Worm (Caenorhabditis elegans) whole organism, L4 larva: ENCODE results near the gene pap-2.
A peak's percentile ranks its signal among the peaks of the same experiment; 100 is the strongest.

Experiments used
- F26F4.8 ChIP-seq: fragments of 200-800 bp; sonication (Bioruptor generic); conservative IDR thresholded peaks from 2 replicates; pipeline ENCODE4 v1.3.6; 2022; ENCODE audit warnings: missing genetic modification characterization, missing compliant biosample characterization
- F44E2.7 ChIP-seq: fragments of 200-800 bp; sonication (Bioruptor generic); IDR thresholded peaks from 2 replicates; pipeline ENCODE4 v2.1.2; 2022; ENCODE audit warnings: missing genetic modification characterization, missing compliant biosample characterization
- F49E8.2 ChIP-seq: sonication (generic microtip); optimal IDR thresholded peaks from 2 replicates; lab custom pipeline; 2016; ENCODE audit warnings: missing compliant biosample characterization, mild to moderate bottlenecking, missing genetic modification characterization, borderline replicate concordance
- R02D3.7 ChIP-seq: fragments of 150-350 bp; sonication (generic microtip); optimal IDR thresholded peaks from 3 replicates; lab custom pipeline; 2014; ENCODE audit warnings: missing biosample characterization, missing genetic modification characterization
- T26A8.4 ChIP-seq: fragments of 200-800 bp; sonication (Bioruptor generic); IDR thresholded peaks from 2 replicates; pipeline ENCODE4 v1.3.6; 2022; ENCODE audit warnings: missing genetic modification characterization, missing compliant biosample characterization
- Y105C5A.15 ChIP-seq: fragments of 200-800 bp; sonication (Bioruptor generic); IDR thresholded peaks from 2 replicates; pipeline ENCODE4 v1.3.6; 2022; ENCODE audit warnings: missing genetic modification characterization, missing compliant biosample characterization
- Y48G9A.11 ChIP-seq: fragments of 200-800 bp; sonication (Bioruptor generic); IDR thresholded peaks from 2 replicates; pipeline ENCODE4 v1.3.6; 2022; ENCODE audit warnings: missing genetic modification reagents, missing genetic modification characterization, missing compliant biosample characterization
- Y5F2A.4 ChIP-seq: fragments of 200-800 bp; sonication (Bioruptor generic); optimal IDR thresholded peaks from 2 replicates; lab custom pipeline; 2018; ENCODE audit warnings: mild to moderate bottlenecking, missing genetic modification characterization, missing compliant biosample characterization
- ZK337.2 ChIP-seq: fragments of 200-800 bp; sonication (Bioruptor generic); IDR thresholded peaks from 2 replicates; pipeline ENCODE4 v1.3.6; 2022; ENCODE audit warnings: missing genetic modification reagents, missing genetic modification characterization, missing compliant biosample characterization
- ZK546.5 ChIP-seq, 2 experiments: sonication (generic microtip); optimal IDR thresholded peaks; 2 replicates each; lab custom pipeline; 2017; ENCODE audit warnings: missing biosample characterization in 2 of 2, missing genetic modification characterization in 2 of 2
- aha-1 ChIP-seq: fragments of 150-350 bp; peaks from one replicate; lab custom pipeline; 2014; ENCODE audit warnings: missing biosample characterization, missing genetic modification characterization
- ceh-20 ChIP-seq: fragments of 200-800 bp; sonication (Bioruptor generic); IDR thresholded peaks from 2 replicates; pipeline ENCODE4 v1.3.6; 2022; ENCODE audit warnings: missing genetic modification reagents, missing genetic modification characterization, missing compliant biosample characterization
- ceh-44 ChIP-seq: fragments of 200-800 bp; sonication (Bioruptor generic); IDR thresholded peaks from 2 replicates; pipeline ENCODE4 v1.3.6; 2022; ENCODE audit warnings: missing genetic modification reagents, missing genetic modification characterization, missing compliant biosample characterization
- ceh-62 ChIP-seq: sonication (generic microtip); optimal IDR thresholded peaks from 2 replicates; lab custom pipeline; 2017; ENCODE audit warnings: missing biosample characterization, missing genetic modification characterization
- ctbp-1 ChIP-seq: fragments of 200-800 bp; sonication (Bioruptor generic); IDR thresholded peaks from 2 replicates; pipeline ENCODE4 v1.3.6; 2022; ENCODE audit warnings: missing genetic modification reagents, missing genetic modification characterization, missing compliant biosample characterization
- daf-16 ChIP-seq, 3 experiments: sonication (generic microtip); optimal IDR thresholded peaks; 2 replicates each; lab custom pipeline; 2016 to 2017; ENCODE audit warnings: missing genetic modification characterization in 3 of 3, missing genetic modification reagents in 3 of 3, mild to moderate bottlenecking in 2 of 3, missing compliant biosample characterization in 2 of 3, missing biosample characterization in 1 of 3, moderate library complexity in 1 of 3
- daf-8 ChIP-seq: fragments of 200-800 bp; sonication (Bioruptor generic); IDR thresholded peaks from 2 replicates; pipeline ENCODE4 v1.3.6; 2022; ENCODE audit warnings: missing genetic modification characterization, missing compliant biosample characterization
- dmd-6 ChIP-seq: fragments of 200-800 bp; sonication (Bioruptor generic); IDR thresholded peaks from 2 replicates; pipeline ENCODE4 v1.3.6; 2022; ENCODE audit warnings: missing genetic modification reagents, missing genetic modification characterization, missing compliant biosample characterization
- dmd-8 ChIP-seq: fragments of 200-800 bp; sonication (Bioruptor generic); IDR thresholded peaks from 2 replicates; pipeline ENCODE4 v1.3.6; 2022; ENCODE audit warnings: missing genetic modification characterization, missing compliant biosample characterization
- dmd-9 ChIP-seq: fragments of 200-800 bp; sonication (Bioruptor generic); IDR thresholded peaks from 2 replicates; pipeline ENCODE4 v1.3.6; 2022; ENCODE audit warnings: missing genetic modification reagents, missing genetic modification characterization, missing compliant biosample characterization
- egl-43 ChIP-seq: fragments of 200-800 bp; sonication (Bioruptor generic); IDR thresholded peaks from 2 replicates; pipeline ENCODE4 v1.3.6; 2022; ENCODE audit warnings: missing genetic modification reagents, missing genetic modification characterization, missing compliant biosample characterization
- gei-8 ChIP-seq: fragments of 200-800 bp; sonication (Bioruptor generic); optimal IDR thresholded peaks from 2 replicates; lab custom pipeline; 2018; ENCODE audit warnings: mild to moderate bottlenecking, missing genetic modification characterization, missing compliant biosample characterization
- hif-1 ChIP-seq, 2 experiments: sonication (generic microtip); optimal IDR thresholded peaks; 2 replicates each; lab custom pipeline; 2016 to 2017; ENCODE audit warnings: missing compliant biosample characterization in 2 of 2, missing genetic modification characterization in 2 of 2, missing genetic modification reagents in 2 of 2, missing genotype in 2 of 2, mild to moderate bottlenecking in 1 of 2
- hlh-11 ChIP-seq: fragments of 200-800 bp; sonication (Bioruptor generic); optimal IDR thresholded peaks from 2 replicates; lab custom pipeline; 2018; ENCODE audit warnings: mild to moderate bottlenecking, missing genetic modification characterization, missing compliant biosample characterization
- jun-1 ChIP-seq: fragments of 150-350 bp; optimal IDR thresholded peaks from 2 replicates; lab custom pipeline; 2014; ENCODE audit warnings: missing biosample characterization, missing genetic modification reagents, missing genetic modification characterization
- lin-1 ChIP-seq: fragments of 200-800 bp; sonication (Bioruptor generic); IDR thresholded peaks from 2 replicates; pipeline ENCODE4 v1.3.6; 2022; ENCODE audit warnings: missing genetic modification reagents, missing genetic modification characterization, missing compliant biosample characterization
- lin-15B ChIP-seq: fragments of 150-350 bp; sonication (generic microtip); optimal IDR thresholded peaks from 3 replicates; lab custom pipeline; 2014; ENCODE audit warnings: missing biosample characterization, missing genetic modification characterization
- lin-38 ChIP-seq: fragments of 200-800 bp; sonication (Bioruptor generic); IDR thresholded peaks from 2 replicates; pipeline ENCODE4 v1.3.6; 2022; ENCODE audit warnings: missing genetic modification reagents, missing genetic modification characterization, missing compliant biosample characterization
- mdt-29 ChIP-seq: fragments of 200-800 bp; sonication (Bioruptor generic); IDR thresholded peaks from 2 replicates; pipeline ENCODE4 v1.3.6; 2022; ENCODE audit warnings: missing genetic modification reagents, missing genetic modification characterization, missing compliant biosample characterization
- mep-1 ChIP-seq: fragments of 150-350 bp; sonication (generic microtip); optimal IDR thresholded peaks from 3 replicates; lab custom pipeline; 2014; ENCODE audit warnings: missing biosample characterization, missing genetic modification characterization
- mes-2 ChIP-seq: sonication (generic microtip); optimal IDR thresholded peaks from 2 replicates; lab custom pipeline; 2016; ENCODE audit warnings: missing genotype, mild to moderate bottlenecking, missing genetic modification characterization, missing compliant biosample characterization; ENCODE audit not compliant: poor library complexity, severe bottlenecking
- mxl-2 ChIP-seq: fragments of 200-800 bp; sonication (Bioruptor generic); conservative IDR thresholded peaks from 2 replicates; pipeline ENCODE4 v1.3.6; 2022; ENCODE audit warnings: missing genetic modification reagents, missing genetic modification characterization, missing compliant biosample characterization
- mxl-3 ChIP-seq: fragments of 200-800 bp; sonication (Bioruptor generic); optimal IDR thresholded peaks from 2 replicates; lab custom pipeline; 2018; ENCODE audit warnings: mild to moderate bottlenecking, missing genetic modification characterization, missing compliant biosample characterization
- nhr-10 ChIP-seq: fragments of 150-350 bp; optimal IDR thresholded peaks from 2 replicates; lab custom pipeline; 2014; ENCODE audit warnings: missing biosample characterization, missing genetic modification characterization
- nhr-111 ChIP-seq: fragments of 200-800 bp; sonication (Bioruptor generic); optimal IDR thresholded peaks from 2 replicates; lab custom pipeline; 2018; ENCODE audit warnings: mild to moderate bottlenecking, missing genetic modification characterization, missing compliant biosample characterization
- nhr-237 ChIP-seq: sonication (generic microtip); optimal IDR thresholded peaks from 2 replicates; lab custom pipeline; 2017; ENCODE audit warnings: missing biosample characterization, missing genetic modification characterization
- nhr-25 ChIP-seq: sonication (generic microtip); optimal IDR thresholded peaks from 2 replicates; lab custom pipeline; 2017; ENCODE audit warnings: missing genetic modification characterization, mild to moderate bottlenecking, missing compliant biosample characterization, antibody characterized with exemption, moderate library complexity, borderline replicate concordance; ENCODE audit not compliant: insufficient read depth
- nhr-41 ChIP-seq: fragments of 200-800 bp; sonication (Bioruptor generic); IDR thresholded peaks from 2 replicates; pipeline ENCODE4 v1.3.6; 2022; ENCODE audit warnings: missing genetic modification reagents, missing genetic modification characterization, missing compliant biosample characterization
- nhr-76 ChIP-seq: fragments of 150-350 bp; optimal IDR thresholded peaks from 2 replicates; lab custom pipeline; 2014; ENCODE audit warnings: missing biosample characterization, missing genetic modification characterization
- pqm-1 ChIP-seq: sonication (generic microtip); optimal IDR thresholded peaks from 2 replicates; lab custom pipeline; 2017; ENCODE audit warnings: missing biosample characterization, missing genetic modification characterization
- rbr-2 ChIP-seq: sonication (generic microtip); optimal IDR thresholded peaks from 2 replicates; lab custom pipeline; 2016; ENCODE audit warnings: missing genotype, missing genetic modification characterization, missing compliant biosample characterization
- skn-1 ChIP-seq: fragments of 150-350 bp; optimal IDR thresholded peaks from 2 replicates; lab custom pipeline; 2014; ENCODE audit warnings: missing biosample characterization, missing genetic modification characterization
- snpc-1.2 ChIP-seq: fragments of 200-800 bp; sonication (Bioruptor generic); IDR thresholded peaks from 2 replicates; pipeline ENCODE4 v1.3.6; 2022; ENCODE audit warnings: missing genetic modification reagents, missing genetic modification characterization, missing compliant biosample characterization
- snpc-4 ChIP-seq: fragments of 150-350 bp; optimal IDR thresholded peaks from 2 replicates; lab custom pipeline; 2014; ENCODE audit warnings: missing biosample characterization, missing genetic modification characterization
- tag-97 ChIP-seq: fragments of 200-800 bp; sonication (Bioruptor generic); IDR thresholded peaks from 2 replicates; pipeline ENCODE4 v1.3.6; 2022; ENCODE audit warnings: missing genetic modification characterization, missing compliant biosample characterization
- tra-1 ChIP-seq: fragments of 200-800 bp; sonication (Bioruptor generic); IDR thresholded peaks from 2 replicates; pipeline ENCODE4 v1.3.6; 2022; ENCODE audit warnings: missing genetic modification reagents, missing genetic modification characterization, missing compliant biosample characterization
- unc-39 ChIP-seq: sonication (generic microtip); optimal IDR thresholded peaks from 2 replicates; lab custom pipeline; 2017; ENCODE audit warnings: missing biosample characterization, missing genetic modification characterization
- vab-7 ChIP-seq: fragments of 200-800 bp; sonication (Bioruptor generic); IDR thresholded peaks from 2 replicates; pipeline ENCODE4 v1.3.6; 2022; ENCODE audit warnings: missing genetic modification reagents, missing genetic modification characterization, missing compliant biosample characterization
- zfp-2 ChIP-seq: sonication (generic microtip); optimal IDR thresholded peaks from 2 replicates; lab custom pipeline; 2016; ENCODE audit warnings: mild to moderate bottlenecking, missing genetic modification characterization, missing compliant biosample characterization
- zfp-3 ChIP-seq: fragments of 200-800 bp; sonication (Bioruptor generic); conservative IDR thresholded peaks from 2 replicates; pipeline ENCODE4 v1.3.6; 2022; ENCODE audit warnings: missing genetic modification reagents, missing genetic modification characterization, missing compliant biosample characterization
- zip-11 ChIP-seq: fragments of 200-800 bp; sonication (Bioruptor generic); IDR thresholded peaks from 2 replicates; pipeline ENCODE4 v1.3.6; 2022; ENCODE audit warnings: missing genetic modification characterization, missing compliant biosample characterization
- ztf-7 ChIP-seq: fragments of 150-350 bp; optimal IDR thresholded peaks from 2 replicates; lab custom pipeline; 2014; ENCODE audit warnings: missing biosample characterization, missing genetic modification characterization

The pap-2 gene

ce11 chrII:9604063-9604462, 5.1 kb downstream of the pap-2 start (continued):
- TF ChIP-seq ceh-62 (tag; lab: Kevin White, UChicago) = no peak
- TF ChIP-seq jun-1 = no peak
- no peak for TF ChIP-seq lin-38 (GFP tag; lab: Robert Waterston, UW)
- no peak for TF ChIP-seq ceh-20 (GFP tag; lab: Robert Waterston, UW)
- TF ChIP-seq mes-2 = peak; percentile 30
- no peak for TF ChIP-seq zfp-3 (GFP tag; lab: Robert Waterston, UW)
- no peak for TF ChIP-seq ZK337.2
- TF ChIP-seq aha-1 (tag; lab: Kevin White, UChicago) = peak; percentile 58
- TF ChIP-seq zip-11 (GFP tag; lab: Robert Waterston, UW) = no peak
- no peak for TF ChIP-seq nhr-237 (tag; lab: Kevin White, UChicago)
- TF ChIP-seq vab-7 = no peak
- TF ChIP-seq Y105C5A.15 (GFP tag; lab: Robert Waterston, UW) = no peak
- no peak for TF ChIP-seq daf-8 (GFP tag; lab: Robert Waterston, UW)
- no peak for TF ChIP-seq nhr-76
- TF ChIP-seq skn-1 (tag; lab: Kevin White, UChicago) = no peak
- no peak for TF ChIP-seq unc-39 (tag; lab: Kevin White, UChicago)
- TF ChIP-seq nhr-111 (GFP tag; lab: Kevin White, UChicago) = no peak
- TF ChIP-seq Y48G9A.11 = no peak
- no peak for TF ChIP-seq rbr-2 (tag; lab: Kevin White, UChicago)
- TF ChIP-seq dmd-8 (GFP tag; lab: Robert Waterston, UW) = no peak
- no peak for TF ChIP-seq snpc-4 (tag; lab: Kevin White, UChicago)
- no peak for TF ChIP-seq pqm-1 (tag; lab: Kevin White, UChicago)
- no peak for TF ChIP-seq ceh-44 (GFP tag; lab: Robert Waterston, UW)
- no peak for TF ChIP-seq ctbp-1
- TF ChIP-seq Y5F2A.4 (GFP tag; lab: Kevin White, UChicago) = no peak
- no peak for TF ChIP-seq zfp-2 (tag; lab: Kevin White, UChicago)
- TF ChIP-seq lin-15B (tag; lab: Kevin White, UChicago) = no peak
- TF ChIP-seq T26A8.4 (GFP tag; lab: Robert Waterston, UW) = no peak
- TF ChIP-seq daf-16 (GFP tag; optimal IDR thresholded peaks at IDR 0.05; lab: Kevin White, UChicago) = no peak
- peak; percentile 61 for TF ChIP-seq daf-16 (tag; optimal IDR thresholded peaks at IDR 0.05; lab: Kevin White, UChicago)
- TF ChIP-seq hlh-11 (tag; lab: Kevin White, UChicago) = peak; percentile 47
- TF ChIP-seq mxl-2 (GFP tag; lab: Robert Waterston, UW) = no peak
- no peak for TF ChIP-seq nhr-10 (tag; lab: Kevin White, UChicago)
- TF ChIP-seq ZK546.5 (tag; optimal IDR thresholded peaks at IDR 0.05; lab: Kevin White, UChicago) = no peak
- peak; percentile 31; the same call in 1 of the 2 replicates for TF ChIP-seq lin-1 (GFP tag; lab: Robert Waterston, UW)
- no peak for TF ChIP-seq F26F4.8 (GFP tag; lab: Robert Waterston, UW)
- no peak for TF ChIP-seq F44E2.7 (GFP tag; lab: Robert Waterston, UW)
- TF ChIP-seq hif-1 (tag; optimal IDR thresholded peaks at IDR 0.05; lab: Kevin White, UChicago) = peak in 1 of 2 experiments; percentile 15
- no peak for TF ChIP-seq F49E8.2 (tag; lab: Kevin White, UChicago)
- TF ChIP-seq tag-97 = no peak
- no peak for TF ChIP-seq snpc-1.2
- TF ChIP-seq mxl-3 (GFP tag; lab: Kevin White, UChicago) = peak; percentile 34
- TF ChIP-seq nhr-25 (tag; lab: Kevin White, UChicago) = no peak
- no peak for TF ChIP-seq dmd-9
- TF ChIP-seq dmd-6 (GFP tag; lab: Robert Waterston, UW) = peak; percentile 72
- TF ChIP-seq nhr-41 (GFP tag; lab: Robert Waterston, UW) = no peak
- 0 out of 2 replicates have a peak, but pooled peaks have one; percentile 28 for TF ChIP-seq tra-1
- no peak for TF ChIP-seq mdt-29 (GFP tag; lab: Robert Waterston, UW)
- no peak for TF ChIP-seq ztf-7 (tag; lab: Kevin White, UChicago)
- no peak for TF ChIP-seq egl-43
- TF ChIP-seq gei-8 (GFP tag; lab: Kevin White, UChicago) = no peak
- TF ChIP-seq R02D3.7 (tag; lab: Kevin White, UChicago) = no peak
- TF ChIP-seq mep-1 (tag; lab: Kevin White, UChicago) = peak; percentile 6
